Fruit fly (Drosophila melanogaster): ENCODE results near the gene CG13877.

Gene CG13877

dm6 chr3L:264378-265151, 46.7 kb downstream of the CG13877 start, which contains the start of the genes Tudor-SN and mRpL17 (continued):
- TF ChIP-seq Rfx (GFP tag; IDR thresholded peaks at IDR 0.05): peak; percentile 66
- TF ChIP-seq CG16863 (GFP tag; optimal IDR thresholded peaks at IDR 0.05): peak; percentile 5
- TF ChIP-seq grau (tag; optimal IDR thresholded peaks at IDR 0.05): peak; percentile 46
- no peak for TF ChIP-seq CG1233 (GFP tag; optimal IDR thresholded peaks at IDR 0.05)
- no peak for TF ChIP-seq Fer3 (tag; optimal IDR thresholded peaks at IDR 0.05)
- TF ChIP-seq CG30020 (tag; optimal IDR thresholded peaks at IDR 0.05): peak; percentile 81
- TF ChIP-seq Atf6 (GFP tag; IDR thresholded peaks at IDR 0.05): 0 out of 2 replicates have a peak, but pooled peaks have one; percentile 42
- TF ChIP-seq CG3281 (GFP tag; optimal IDR thresholded peaks at IDR 0.05): peak; percentile 31
- no peak for TF ChIP-seq CG15479 (GFP tag; optimal IDR thresholded peaks at IDR 0.05)
- TF ChIP-seq slou (GFP tag; optimal IDR thresholded peaks at IDR 0.05): peak; percentile 9
- TF ChIP-seq Sry-δ (GFP tag; optimal IDR thresholded peaks at IDR 0.05): peak; percentile 93
- TF ChIP-seq Xbp1 (GFP tag; optimal IDR thresholded peaks at IDR 0.05): peak; percentile 61
- TF ChIP-seq CG9817 (tag; optimal IDR thresholded peaks at IDR 0.05): peak; percentile 37
- peak; percentile 94 for TF ChIP-seq CG13287 (GFP tag; IDR thresholded peaks at IDR 0.05; ENCODE audit: partially characterized antibody)
- TF ChIP-seq gsb-n (tag; optimal IDR thresholded peaks at IDR 0.05): peak; percentile 13
- peak; percentile 62 for TF ChIP-seq Med (GFP tag)
- TF ChIP-seq scrt (GFP tag; optimal IDR thresholded peaks at IDR 0.05): peak; percentile 11
- TF ChIP-seq sc (optimal IDR thresholded peaks at IDR 0.05): no peak
- TF ChIP-seq sc (GFP tag; optimal IDR thresholded peaks at IDR 0.05): peak; percentile 15
- TF ChIP-seq Hsf (GFP tag; optimal IDR thresholded peaks at IDR 0.05): peak; percentile 16
- peak; percentile 36 for TF ChIP-seq dmrt11E (tag; optimal IDR thresholded peaks at IDR 0.05)
- TF ChIP-seq CG13123 (GFP tag; optimal IDR thresholded peaks at IDR 0.05): peak; percentile 52
- peak; percentile 42 for TF ChIP-seq lilli (GFP tag; optimal IDR thresholded peaks at IDR 0.05)
- TF ChIP-seq jumu (GFP tag; optimal IDR thresholded peaks at IDR 0.05): no peak
- TF ChIP-seq tap (tag; optimal IDR thresholded peaks at IDR 0.05): no peak
- TF ChIP-seq lola (GFP tag; optimal IDR thresholded peaks at IDR 0.05): peak in 1 of 3 experiments; percentile 55
- 0 out of 2 replicates have a peak, but pooled peaks have one; percentile 7 for TF ChIP-seq CG6689 (GFP tag; IDR thresholded peaks at IDR 0.05)
- peak; percentile 41 for TF ChIP-seq B-H2 (GFP tag; optimal IDR thresholded peaks at IDR 0.05)
- no peak for TF ChIP-seq D19B (GFP tag; optimal IDR thresholded peaks at IDR 0.05)
- no peak for TF ChIP-seq CG2199 (GFP tag; IDR thresholded peaks at IDR 0.05)
- peak; percentile 58 for TF ChIP-seq Deaf1 (tag; optimal IDR thresholded peaks at IDR 0.05)
- TF ChIP-seq CG11247 (GFP tag; IDR thresholded peaks at IDR 0.05): no peak
- TF ChIP-seq fd96Cb (tag; optimal IDR thresholded peaks at IDR 0.05): peak; percentile 13
- TF ChIP-seq CG3163 (GFP tag; optimal IDR thresholded peaks at IDR 0.05): no peak
- peak; percentile 7 for TF ChIP-seq CG9797 (GFP tag; optimal IDR thresholded peaks at IDR 0.05)
- TF ChIP-seq Oli (tag; optimal IDR thresholded peaks at IDR 0.05): no peak
- peak; percentile 95 for TF ChIP-seq tna (GFP tag; IDR thresholded peaks at IDR 0.05; ENCODE audit: partially characterized antibody)
- no peak for TF ChIP-seq CG5245 (GFP tag; optimal IDR thresholded peaks at IDR 0.05)
- TF ChIP-seq Nf-YC (tag; optimal IDR thresholded peaks at IDR 0.05): peak; percentile 57
- TF ChIP-seq kay (GFP tag; optimal IDR thresholded peaks at IDR 0.05): peak; percentile 25
- TF ChIP-seq sima (GFP tag; optimal IDR thresholded peaks at IDR 0.05): no peak
- TF ChIP-seq cad (GFP tag; optimal IDR thresholded peaks at IDR 0.05): no peak
- TF ChIP-seq CG6254 (GFP tag; optimal IDR thresholded peaks at IDR 0.05): peak; percentile 33
- TF ChIP-seq pzg (GFP tag; optimal IDR thresholded peaks at IDR 0.05): peak; percentile 49
- peak in 1 of 2 experiments; percentile 11 for TF ChIP-seq bsh (GFP tag; optimal IDR thresholded peaks at IDR 0.05)
- TF ChIP-seq CG17802 (tag; optimal IDR thresholded peaks at IDR 0.05): no peak
- TF ChIP-seq CG34422 (GFP tag; IDR thresholded peaks at IDR 0.05): 0 out of 3 replicates have a peak, but pooled peaks have one; percentile 34
- TF ChIP-seq sob (GFP tag; IDR thresholded peaks at IDR 0.05): peak; percentile 48; the same call in 1 of the 2 replicates
